Fruit fly (Drosophila melanogaster) whole organism, embryonic: Measurements from ENCODE around the gene Gs2.
A peak's percentile ranks its signal among the peaks of the same experiment; 100 is the strongest.

Experiments used
- Abd-B ChIP-seq: fragments of 200-800 bp; sonication (Bioruptor generic); optimal IDR thresholded peaks from 2 replicates; lab custom pipeline; 2018; ENCODE audit warnings: missing biosample characterization, mild to moderate bottlenecking, missing genetic modification characterization, moderate library complexity
- Ada2b ChIP-seq: fragments of 200-800 bp; sonication (Bioruptor generic); IDR thresholded peaks from 2 replicates; pipeline ENCODE4 v1.3.6; 2022; ENCODE audit warnings: missing biosample characterization, missing genetic modification characterization
- Atf3 ChIP-seq: fragments of 200-800 bp; sonication (Bioruptor generic); optimal IDR thresholded peaks from 3 replicates; lab custom pipeline; 2016; ENCODE audit warnings: missing biosample characterization, missing genetic modification characterization
- Awh ChIP-seq: fragments of 200-800 bp; sonication (Bioruptor generic); IDR thresholded peaks from 2 replicates; pipeline ENCODE4, ENCODE4 v1.3.6; 2022; ENCODE audit warnings: missing biosample characterization, missing genetic modification characterization
- B-H2 ChIP-seq: fragments of 200-800 bp; sonication (Bioruptor generic); optimal IDR thresholded peaks from 2 replicates; lab custom pipeline; 2018; ENCODE audit warnings: missing biosample characterization, mild to moderate bottlenecking, missing genetic modification characterization
- Blimp-1 ChIP-seq: fragments of 200-800 bp; sonication (Bioruptor generic); optimal IDR thresholded peaks from 3 replicates; lab custom pipeline; 2018; ENCODE audit warnings: missing biosample characterization, missing genetic modification characterization, mild to moderate bottlenecking, moderate library complexity, missing genetic modification reagents
- CG11093 ChIP-seq: fragments of 200-800 bp; sonication (Bioruptor generic); IDR thresholded peaks from 3 replicates; pipeline ENCODE4 v1.3.6; 2022; ENCODE audit warnings: missing biosample characterization, missing genetic modification characterization
- CG11695 ChIP-seq: fragments of 200-800 bp; sonication (Bioruptor generic); IDR thresholded peaks from 3 replicates; pipeline ENCODE4 v1.3.6; 2022; ENCODE audit warnings: missing biosample characterization, missing genetic modification characterization
- CG12219 ChIP-seq: fragments of 200-800 bp; sonication (Bioruptor generic); optimal IDR thresholded peaks from 3 replicates; lab custom pipeline; 2018; ENCODE audit warnings: missing biosample characterization, mild to moderate bottlenecking, missing genetic modification characterization
- CG1233 ChIP-seq: fragments of 200-800 bp; sonication (Bioruptor generic); optimal IDR thresholded peaks from 4 replicates; lab custom pipeline; 2018; ENCODE audit warnings: missing biosample characterization, mild to moderate bottlenecking, missing genetic modification characterization
- CG12391 ChIP-seq: fragments of 200-800 bp; sonication (Bioruptor generic); optimal IDR thresholded peaks from 3 replicates; lab custom pipeline; 2018; ENCODE audit warnings: missing biosample characterization, mild to moderate bottlenecking, missing genetic modification characterization, moderate library complexity
- CG13287 ChIP-seq: fragments of 200-800 bp; sonication (Bioruptor generic); IDR thresholded peaks from 2 replicates; pipeline ENCODE4 v1.3.6; 2022; ENCODE audit warnings: missing biosample characterization, missing genetic modification characterization; ENCODE audit not compliant: partially characterized antibody
- CG14050 ChIP-seq: fragments of 200-800 bp; sonication (Bioruptor generic); IDR thresholded peaks from 3 replicates; pipeline ENCODE4 v1.3.6; 2022; ENCODE audit warnings: missing biosample characterization, missing genetic modification characterization
- CG14441 ChIP-seq: fragments of 200-800 bp; sonication (Bioruptor generic); IDR thresholded peaks from 2 replicates; pipeline ENCODE4 v1.3.6; 2022; ENCODE audit warnings: missing biosample characterization, missing genetic modification characterization
- CG14667 ChIP-seq: fragments of 200-800 bp; sonication (Bioruptor generic); IDR thresholded peaks from 2 replicates; pipeline ENCODE4 v1.3.6; 2022; ENCODE audit warnings: missing biosample characterization, missing genetic modification characterization
- CG14860 ChIP-seq: fragments of 200-800 bp; sonication (Bioruptor generic); IDR thresholded peaks from 3 replicates; pipeline ENCODE4 v1.3.6; 2022; ENCODE audit warnings: missing biosample characterization, missing genetic modification characterization; ENCODE audit not compliant: partially characterized antibody
- CG15269 ChIP-seq: fragments of 200-800 bp; sonication (Bioruptor generic); optimal IDR thresholded peaks from 2 replicates; lab custom pipeline; 2018; ENCODE audit warnings: missing biosample characterization, mild to moderate bottlenecking, missing genetic modification characterization, moderate library complexity
- CG1602 ChIP-seq: fragments of 200-800 bp; sonication (Bioruptor generic); optimal IDR thresholded peaks from 3 replicates; lab custom pipeline; 2016; ENCODE audit warnings: missing biosample characterization, missing genetic modification characterization
- CG18262 ChIP-seq: fragments of 200-800 bp; optimal IDR thresholded peaks from 3 replicates; lab custom pipeline; 2019; ENCODE audit warnings: missing biosample characterization, mild to moderate bottlenecking, missing genetic modification characterization, moderate library complexity
- CG18599 ChIP-seq: fragments of 200-800 bp; sonication (Bioruptor generic); optimal IDR thresholded peaks from 3 replicates; lab custom pipeline; 2017; ENCODE audit warnings: missing biosample characterization, missing genetic modification characterization, mild to moderate bottlenecking, moderate library complexity, missing genetic modification reagents
- CG2678 ChIP-seq: fragments of 200-800 bp; sonication (Bioruptor generic); optimal IDR thresholded peaks from 3 replicates; lab custom pipeline; 2019; ENCODE audit warnings: missing biosample characterization, mild to moderate bottlenecking, missing genetic modification characterization, moderate library complexity
- CG30431 ChIP-seq: fragments of 200-800 bp; sonication (Bioruptor generic); optimal IDR thresholded peaks from 2 replicates; lab custom pipeline; 2017; ENCODE audit warnings: missing biosample characterization, missing genetic modification characterization
- CG31441 ChIP-seq: fragments of 200-800 bp; sonication (Bioruptor generic); IDR thresholded peaks from 2 replicates; pipeline ENCODE4 v1.3.6; 2022; ENCODE audit warnings: missing biosample characterization, missing genetic modification characterization
- CG34376 ChIP-seq: fragments of 200-800 bp; sonication (Bioruptor generic); optimal IDR thresholded peaks from 2 replicates; lab custom pipeline; 2018; ENCODE audit warnings: missing biosample characterization, mild to moderate bottlenecking, missing genetic modification characterization
- CG4404 ChIP-seq: fragments of 200-800 bp; sonication (Bioruptor generic); IDR thresholded peaks from 2 replicates; pipeline ENCODE4 v1.3.6; 2022; ENCODE audit warnings: missing biosample characterization, missing genetic modification characterization
- CG6654 ChIP-seq: fragments of 200-800 bp; sonication (Bioruptor generic); optimal IDR thresholded peaks from 2 replicates; lab custom pipeline; 2017; ENCODE audit warnings: missing biosample characterization, mild to moderate bottlenecking, missing genetic modification characterization
- CG6683 ChIP-seq: fragments of 200-800 bp; sonication (Bioruptor generic); optimal IDR thresholded peaks from 2 replicates; lab custom pipeline; 2017; ENCODE audit warnings: missing biosample characterization, mild to moderate bottlenecking, missing genetic modification characterization, missing genetic modification reagents
- CG7372 ChIP-seq: fragments of 200-800 bp; sonication (Bioruptor generic); IDR thresholded peaks from 2 replicates; pipeline ENCODE4 v1.3.6; 2022; ENCODE audit warnings: missing biosample characterization, missing genetic modification characterization
- CG9727 ChIP-seq: fragments of 200-800 bp; sonication (Bioruptor generic); optimal IDR thresholded peaks from 3 replicates; lab custom pipeline; 2017; ENCODE audit warnings: missing biosample characterization, mild to moderate bottlenecking, missing genetic modification characterization
- Chrac-16 ChIP-seq: fragments of 200-800 bp; sonication (Bioruptor generic); optimal IDR thresholded peaks from 3 replicates; lab custom pipeline; 2016; ENCODE audit warnings: missing biosample characterization, missing genetic modification characterization
- CoRest ChIP-seq: fragments of 200-800 bp; sonication (Bioruptor generic); optimal IDR thresholded peaks from 3 replicates; lab custom pipeline; 2018; ENCODE audit warnings: missing biosample characterization, mild to moderate bottlenecking, missing genetic modification characterization, moderate library complexity
- Fer3 ChIP-seq: fragments of 200-800 bp; sonication (Bioruptor generic); optimal IDR thresholded peaks from 2 replicates; lab custom pipeline; 2018; ENCODE audit warnings: missing biosample characterization, mild to moderate bottlenecking, missing genetic modification characterization, moderate library complexity
- Hand ChIP-seq: fragments of 200-800 bp; sonication (Bioruptor generic); optimal IDR thresholded peaks from 2 replicates; lab custom pipeline; 2017; ENCODE audit warnings: mild to moderate bottlenecking, missing biosample characterization, missing genetic modification reagents, missing genetic modification characterization
- Hr51 ChIP-seq, 2 experiments: fragments of 200-800 bp; sonication (Bioruptor generic); optimal IDR thresholded peaks; 2 replicates in 1 of 2; 3 replicates in 1 of 2; lab custom pipeline; 2016 to 2018; ENCODE audit warnings: missing biosample characterization in 2 of 2, missing genetic modification characterization in 2 of 2, mild to moderate bottlenecking in 1 of 2, moderate library complexity in 1 of 2
- Mad ChIP-seq: fragments of 200-800 bp; sonication (Bioruptor generic); optimal IDR thresholded peaks from 2 replicates; lab custom pipeline; 2016; ENCODE audit warnings: missing biosample characterization, missing genetic modification characterization
- Rfx ChIP-seq: fragments of 200-800 bp; sonication (Bioruptor generic); IDR thresholded peaks from 2 replicates; pipeline ENCODE4 v1.3.6; 2022; ENCODE audit warnings: missing biosample characterization, missing genetic modification characterization
- ci ChIP-seq: fragments of 200-800 bp; sonication (Bioruptor generic); IDR thresholded peaks from 3 replicates; pipeline ENCODE4 v1.3.6; 2022; ENCODE audit warnings: missing biosample characterization, missing genetic modification characterization
- grau ChIP-seq: fragments of 200-800 bp; optimal IDR thresholded peaks from 3 replicates; lab custom pipeline; 2019; ENCODE audit warnings: missing biosample characterization, mild to moderate bottlenecking, missing genetic modification characterization, moderate library complexity
- kah ChIP-seq: fragments of 200-800 bp; sonication (Bioruptor generic); optimal IDR thresholded peaks from 2 replicates; lab custom pipeline; 2018; ENCODE audit warnings: missing biosample characterization, mild to moderate bottlenecking, missing genetic modification characterization
- ken ChIP-seq: fragments of 200-800 bp; sonication (Bioruptor generic); IDR thresholded peaks from 3 replicates; pipeline ENCODE4 v1.3.6; 2022; ENCODE audit warnings: missing biosample characterization, missing genetic modification characterization
- mam ChIP-seq: fragments of 200-800 bp; sonication (Bioruptor generic); optimal IDR thresholded peaks from 3 replicates; lab custom pipeline; 2016; ENCODE audit warnings: missing biosample characterization, missing genetic modification characterization
- mld ChIP-seq: fragments of 200-800 bp; sonication (Bioruptor generic); IDR thresholded peaks from 3 replicates; pipeline ENCODE4 v1.3.6; 2022; ENCODE audit warnings: missing biosample characterization, missing genetic modification characterization; ENCODE audit not compliant: partially characterized antibody
- otp ChIP-seq: fragments of 200-800 bp; sonication (Bioruptor generic); IDR thresholded peaks from 3 replicates; pipeline ENCODE4, ENCODE4 v1.3.6; 2022; ENCODE audit warnings: missing biosample characterization, missing genetic modification characterization
- peb ChIP-seq: fragments of 200-800 bp; sonication (Bioruptor generic); IDR thresholded peaks from 2 replicates; pipeline ENCODE4 v1.3.6; 2022; ENCODE audit warnings: missing biosample characterization, missing genetic modification characterization
- ro ChIP-seq: fragments of 200-800 bp; sonication (Bioruptor generic); IDR thresholded peaks from 2 replicates; pipeline ENCODE4 v1.3.6; 2022; ENCODE audit warnings: missing biosample characterization, missing genetic modification characterization
- seq ChIP-seq: fragments of 200-800 bp; sonication (Bioruptor generic); IDR thresholded peaks from 2 replicates; pipeline ENCODE4 v1.3.6; 2022; ENCODE audit warnings: missing biosample characterization, missing genetic modification characterization
- sr ChIP-seq: fragments of 200-800 bp; sonication (Bioruptor generic); IDR thresholded peaks from 3 replicates; pipeline ENCODE4 v1.3.6; 2022; ENCODE audit warnings: missing biosample characterization, missing genetic modification characterization
- twi ChIP-seq: fragments of 200-800 bp; optimal IDR thresholded peaks from 2 replicates; lab custom pipeline; 2019; ENCODE audit warnings: missing biosample characterization, mild to moderate bottlenecking, missing genetic modification characterization, moderate library complexity
- vnd ChIP-seq: fragments of 200-800 bp; sonication (Bioruptor generic); IDR thresholded peaks from 3 replicates; pipeline ENCODE4 v1.3.6; 2022; ENCODE audit warnings: missing biosample characterization, missing genetic modification characterization; ENCODE audit not compliant: partially characterized antibody
- vvl ChIP-seq: fragments of 200-800 bp; sonication (Bioruptor generic); IDR thresholded peaks from 2 replicates; pipeline ENCODE4 v1.3.6; 2022; ENCODE audit warnings: missing biosample characterization, missing genetic modification characterization

Gene Gs2

dm6 chrX:11379139-11379538 lies 43.5 kb upstream of the Gs2 start (continued):
- TF ChIP-seq Chrac-16 (GFP tag; lab: Kevin White, UChicago) (peak; percentile 12), CG11695 (GFP tag; lab: Robert Waterston, UW) (peak; percentile 53; the same call in 1 of the 3 replicates), B-H2 (GFP tag; lab: Kevin White, UChicago) (peak; percentile 62), sr (peak; percentile 16; the same call in 1 of the 3 replicates), mld (GFP tag; lab: Robert Waterston, UW) (no peak), ro (GFP tag; lab: Robert Waterston, UW) (no peak), Atf3 (GFP tag; lab: Kevin White, UChicago) (no peak), CG18262 (tag; lab: Kevin White, UChicago) (peak; percentile 42), Fer3 (peak; percentile 61), CG7372 (GFP tag; lab: Robert Waterston, UW) (peak; percentile 46; the same call in 1 of the 2 replicates), otp (GFP tag; lab: Robert Waterston, UW) (no peak), Rfx (peak; percentile 52; the same call in 1 of the 2 replicates), Mad (GFP tag; lab: Kevin White, UChicago) (no peak), CG14050 (GFP tag; lab: Robert Waterston, UW) (0 out of 3 replicates have a peak, but pooled peaks have one; percentile 19), CG34376 (no peak), CG1602 (GFP tag; lab: Kevin White, UChicago) (no peak), Hand (GFP tag; lab: Kevin White, UChicago) (peak; percentile 47), CG14441 (peak; percentile 60), Ada2b (peak; percentile 68), CG4404 (GFP tag; lab: Robert Waterston, UW) (no peak), kah (GFP tag; lab: Kevin White, UChicago) (no peak), CG31441 (GFP tag; lab: Robert Waterston, UW) (peak; percentile 27; the same call in 1 of the 2 replicates), seq (GFP tag; lab: Robert Waterston, UW) (peak; percentile 68), CG2678 (peak; percentile 72), Abd-B (peak; percentile 23), CG30431 (GFP tag; lab: Kevin White, UChicago) (no peak), twi (tag; lab: Kevin White, UChicago) (no peak), CG13287 (GFP tag; lab: Robert Waterston, UW) (no peak), vvl (peak; percentile 65), Blimp-1 (peak; percentile 32), CG9727 (GFP tag; lab: Kevin White, UChicago) (peak; percentile 3), ci (GFP tag; lab: Robert Waterston, UW) (peak; percentile 73), CG15269 (peak; percentile 68), Awh (GFP tag; lab: Robert Waterston, UW) (0 out of 2 replicates have a peak, but pooled peaks have one; percentile 24), CG18599 (GFP tag; lab: Kevin White, UChicago) (peak; percentile 72), grau (tag; lab: Kevin White, UChicago) (peak; percentile 46), mam (GFP tag; lab: Kevin White, UChicago) (peak; percentile 50), CG12219 (GFP tag; lab: Kevin White, UChicago) (peak; percentile 19), CG1233 (peak; percentile 30), CG11093 (GFP tag; lab: Robert Waterston, UW) (no peak), peb (peak; percentile 19; the same call in 1 of the 2 replicates), CoRest (peak; percentile 41), ken (GFP tag; lab: Robert Waterston, UW) (no peak), CG6654 (GFP tag; lab: Kevin White, UChicago) (no peak), CG14860 (GFP tag; lab: Robert Waterston, UW) (no peak), CG12391 (peak; percentile 40), CG6683 (GFP tag; lab: Kevin White, UChicago) (no peak), Hr51 (GFP tag; optimal IDR thresholded peaks at IDR 0.05; lab: Kevin White, UChicago) (peak in 1 of 2 experiments; percentile 58), CG14667 (GFP tag; lab: Robert Waterston, UW) (peak; percentile 29; the same call in 1 of the 2 replicates), vnd (GFP tag; lab: Robert Waterston, UW) (no peak)
